Worm (Caenorhabditis elegans) whole organism, young adult: ENCODE results near the gene M05D6.1.

ENCODE experiments used
- D2030.7 ChIP-seq: fragments of 200-800 bp; sonication (Bioruptor generic); IDR thresholded peaks from 2 replicates; pipeline ENCODE4 v1.3.6; 2022; ENCODE audit warnings: missing genetic modification reagents, missing genetic modification characterization, missing compliant biosample characterization
- F22D6.2 ChIP-seq: sonication (generic microtip); optimal IDR thresholded peaks from 2 replicates; lab custom pipeline; 2016; ENCODE audit warnings: mild to moderate bottlenecking, missing genetic modification characterization, missing compliant biosample characterization
- F37B4.10 ChIP-seq: fragments of 200-800 bp; sonication (Bioruptor generic); IDR thresholded peaks from 2 replicates; pipeline ENCODE4 v1.3.6; 2022; ENCODE audit warnings: missing genetic modification characterization, missing compliant biosample characterization
- F49E8.2 ChIP-seq: sonication (generic microtip); optimal IDR thresholded peaks from 3 replicates; lab custom pipeline; 2017; ENCODE audit warnings: missing genetic modification characterization, mild to moderate bottlenecking, missing compliant biosample characterization, antibody characterized with exemption, moderate library complexity; ENCODE audit not compliant: insufficient read depth
- F52B5.7 ChIP-seq: sonication (generic microtip); optimal IDR thresholded peaks from 2 replicates; lab custom pipeline; 2016; ENCODE audit warnings: mild to moderate bottlenecking, missing genetic modification characterization, missing compliant biosample characterization
- F57C9.4 ChIP-seq: sonication (generic microtip); optimal IDR thresholded peaks from 2 replicates; lab custom pipeline; 2017; ENCODE audit warnings: mild to moderate bottlenecking, missing genetic modification characterization, missing compliant biosample characterization
- K11D2.4 ChIP-seq: fragments of 200-800 bp; sonication (Bioruptor generic); IDR thresholded peaks from 2 replicates; pipeline ENCODE4 v1.3.6; 2022; ENCODE audit warnings: missing genetic modification reagents, missing genetic modification characterization, missing compliant biosample characterization
- Y53G8AR.9 ChIP-seq: fragments of 200-800 bp; sonication (Bioruptor generic); conservative IDR thresholded peaks from 2 replicates; pipeline ENCODE4 v1.3.6; 2022; ENCODE audit warnings: missing genetic modification reagents, missing genetic modification characterization, missing compliant biosample characterization
- Y79H2A.3 ChIP-seq: fragments of 200-800 bp; sonication (Bioruptor generic); conservative IDR thresholded peaks from 2 replicates; pipeline ENCODE4 v1.3.6; 2022; ENCODE audit warnings: missing genetic modification reagents, missing genetic modification characterization, missing compliant biosample characterization
- aptf-2 ChIP-seq: fragments of 200-800 bp; sonication (Bioruptor generic); conservative IDR thresholded peaks from 2 replicates; pipeline ENCODE4 v1.3.6; 2022; ENCODE audit warnings: missing genetic modification reagents, missing genetic modification characterization, missing compliant biosample characterization
- athp-1 ChIP-seq: sonication (generic microtip); optimal IDR thresholded peaks from 2 replicates; lab custom pipeline; 2017; ENCODE audit warnings: mild to moderate bottlenecking, missing genetic modification characterization, missing compliant biosample characterization
- attf-3 ChIP-seq: fragments of 200-800 bp; sonication (Bioruptor generic); conservative IDR thresholded peaks from 2 replicates; pipeline ENCODE4 v1.3.6; 2022; ENCODE audit warnings: missing genetic modification reagents, missing genetic modification characterization, missing compliant biosample characterization
- attf-5 ChIP-seq: fragments of 200-800 bp; sonication (Bioruptor generic); optimal IDR thresholded peaks from 2 replicates; lab custom pipeline; 2018; ENCODE audit warnings: mild to moderate bottlenecking, missing genetic modification characterization, missing compliant biosample characterization
- attf-6 ChIP-seq: fragments of 200-800 bp; sonication (Bioruptor generic); IDR thresholded peaks from 2 replicates; pipeline ENCODE4 v1.3.6; 2022; ENCODE audit warnings: missing genetic modification reagents, missing genetic modification characterization, missing compliant biosample characterization
- cebp-1 ChIP-seq, 2 experiments: fragments of 200-800 bp in 1 of 2; sonication (Bioruptor generic) in 1 of 2; sonication (generic microtip) in 1 of 2; IDR thresholded peaks in 1 of 2; optimal IDR thresholded peaks in 1 of 2; 2 replicates each; pipeline versions ENCODE4 v1.3.6 to Lab custom; 2017 to 2022; ENCODE audit warnings: missing compliant biosample characterization in 2 of 2, missing genetic modification characterization in 2 of 2, mild to moderate bottlenecking in 1 of 2, missing genetic modification reagents in 1 of 2, moderate library complexity in 1 of 2
- ceh-58 ChIP-seq: fragments of 200-800 bp; sonication (Bioruptor generic); IDR thresholded peaks from 2 replicates; pipeline ENCODE4 v1.3.6; 2022; ENCODE audit warnings: missing genetic modification characterization, missing compliant biosample characterization
- ceh-91 ChIP-seq: fragments of 200-800 bp; sonication (Bioruptor generic); IDR thresholded peaks from 2 replicates; pipeline ENCODE4 v1.3.6; 2022; ENCODE audit warnings: missing genetic modification reagents, missing genetic modification characterization, missing compliant biosample characterization
- egl-44 ChIP-seq: fragments of 200-800 bp; sonication (Bioruptor generic); IDR thresholded peaks from 2 replicates; pipeline ENCODE4 v1.3.6; 2022; ENCODE audit warnings: missing genetic modification reagents, missing genetic modification characterization, missing compliant biosample characterization
- egrh-3 ChIP-seq: fragments of 200-800 bp; sonication (Bioruptor generic); IDR thresholded peaks from 2 replicates; pipeline ENCODE4 v1.3.6; 2022; ENCODE audit warnings: missing genetic modification reagents, missing genetic modification characterization, missing compliant biosample characterization
- ekl-4 ChIP-seq: fragments of 200-800 bp; sonication (Bioruptor generic); IDR thresholded peaks from 2 replicates; pipeline ENCODE4 v1.3.6; 2022; ENCODE audit warnings: missing genetic modification reagents, missing genetic modification characterization, missing compliant biosample characterization
- fkh-3 ChIP-seq: sonication (generic microtip); optimal IDR thresholded peaks from 2 replicates; lab custom pipeline; 2016; ENCODE audit warnings: mild to moderate bottlenecking, missing genetic modification characterization, missing compliant biosample characterization
- hrde-1 ChIP-seq: sonication (generic microtip); optimal IDR thresholded peaks from 2 replicates; lab custom pipeline; 2016; ENCODE audit warnings: missing genetic modification characterization, mild to moderate bottlenecking, missing compliant biosample characterization, moderate library complexity, missing genotype, missing genetic modification reagents, borderline replicate concordance
- let-607 ChIP-seq, 2 experiments: fragments of 200-800 bp in 1 of 2; sonication (Bioruptor generic) in 1 of 2; sonication (generic microtip) in 1 of 2; optimal IDR thresholded peaks; 2 replicates each; lab custom pipeline; 2016 to 2018; ENCODE audit warnings: mild to moderate bottlenecking in 2 of 2, missing compliant biosample characterization in 2 of 2, missing genetic modification characterization in 2 of 2, moderate library complexity in 2 of 2, missing genotype in 1 of 2
- lin-35 ChIP-seq, 3 experiments: fragments of 150-350 bp in 2 of 3; sonication (generic microtip) in 1 of 3; optimal IDR thresholded peaks; 2 replicates each; lab custom pipeline; 2014 to 2018; ENCODE audit warnings: missing biosample characterization in 3 of 3, missing genetic modification characterization in 3 of 3, missing genetic modification reagents in 3 of 3
- lin-40 ChIP-seq: sonication (generic microtip); optimal IDR thresholded peaks from 2 replicates; lab custom pipeline; 2016; ENCODE audit warnings: missing genetic modification characterization, mild to moderate bottlenecking, missing compliant biosample characterization, missing genotype, missing genetic modification reagents
- lir-1 ChIP-seq: fragments of 200-800 bp; sonication (Bioruptor generic); conservative IDR thresholded peaks from 2 replicates; pipeline ENCODE4 v1.3.6; 2022; ENCODE audit warnings: missing genetic modification reagents, missing genetic modification characterization, missing compliant biosample characterization
- lsl-1 ChIP-seq: fragments of 200-800 bp; sonication (Bioruptor generic); optimal IDR thresholded peaks from 2 replicates; lab custom pipeline; 2018; ENCODE audit warnings: mild to moderate bottlenecking, missing genetic modification characterization, moderate library complexity, missing compliant biosample characterization
- madf-10 ChIP-seq: sonication (generic microtip); optimal IDR thresholded peaks from 2 replicates; lab custom pipeline; 2016; ENCODE audit warnings: mild to moderate bottlenecking, missing genetic modification characterization, missing compliant biosample characterization
- madf-6 ChIP-seq: fragments of 200-800 bp; sonication (Bioruptor generic); IDR thresholded peaks from 2 replicates; pipeline ENCODE4 v1.3.6; 2022; ENCODE audit warnings: missing genetic modification reagents, missing genetic modification characterization, missing compliant biosample characterization
- mes-4 ChIP-seq: sonication (generic microtip); optimal IDR thresholded peaks from 2 replicates; lab custom pipeline; 2016; ENCODE audit warnings: missing genotype, missing genetic modification characterization, missing compliant biosample characterization
- nfya-1 ChIP-seq: sonication (generic microtip); optimal IDR thresholded peaks from 2 replicates; lab custom pipeline; 2017; ENCODE audit warnings: antibody characterized with exemption, missing compliant biosample characterization, missing genetic modification characterization, borderline replicate concordance; ENCODE audit not compliant: insufficient read depth
- nfya-2 ChIP-seq: fragments of 200-800 bp; sonication (Bioruptor generic); IDR thresholded peaks from 2 replicates; pipeline ENCODE4 v1.3.6; 2022; ENCODE audit warnings: missing genetic modification reagents, missing genetic modification characterization, missing compliant biosample characterization
- nhr-80 ChIP-seq: sonication (generic microtip); optimal IDR thresholded peaks from 2 replicates; lab custom pipeline; 2016; ENCODE audit warnings: missing genetic modification characterization, missing compliant biosample characterization
- pbrm-1 ChIP-seq: fragments of 200-800 bp; sonication (Bioruptor generic); IDR thresholded peaks from 2 replicates; pipeline ENCODE4 v1.3.6; 2022; ENCODE audit warnings: missing genetic modification reagents, missing genetic modification characterization, missing compliant biosample characterization
- rpc-1 ChIP-seq, 2 experiments: fragments of 150-350 bp in 1 of 2; sonication (generic microtip) in 1 of 2; optimal IDR thresholded peaks; 2 replicates each; lab custom pipeline; 2014 to 2018; ENCODE audit warnings: missing biosample characterization in 1 of 2, missing genetic modification characterization in 1 of 2, missing genetic modification reagents in 1 of 2, missing genotype in 1 of 2
- snpc-1.3 ChIP-seq: sonication (generic microtip); optimal IDR thresholded peaks from 2 replicates; lab custom pipeline; 2017; ENCODE audit warnings: missing genetic modification characterization, mild to moderate bottlenecking, missing compliant biosample characterization, antibody characterized with exemption, moderate library complexity, missing genotype, missing genetic modification reagents; ENCODE audit not compliant: insufficient read depth
- snpc-3.4 ChIP-seq: sonication (generic microtip); optimal IDR thresholded peaks from 2 replicates; lab custom pipeline; 2017; ENCODE audit warnings: missing genetic modification characterization, mild to moderate bottlenecking, missing compliant biosample characterization, antibody characterized with exemption, moderate library complexity, missing genotype, missing genetic modification reagents
- xnd-1 ChIP-seq: sonication (generic microtip); optimal IDR thresholded peaks from 2 replicates; lab custom pipeline; 2016; ENCODE audit warnings: missing genotype, missing genetic modification reagents, missing genetic modification characterization, missing compliant biosample characterization
- ztf-18 ChIP-seq: sonication (generic microtip); optimal IDR thresholded peaks from 2 replicates; lab custom pipeline; 2016; ENCODE audit warnings: missing genotype, mild to moderate bottlenecking, missing genetic modification characterization, missing compliant biosample characterization
- ztf-25 ChIP-seq: fragments of 200-800 bp; sonication (Bioruptor generic); IDR thresholded peaks from 2 replicates; pipeline ENCODE4 v1.3.6; 2022; ENCODE audit warnings: missing genetic modification reagents, missing genetic modification characterization, missing compliant biosample characterization
- ztf-3 ChIP-seq: fragments of 200-800 bp; sonication (Bioruptor generic); optimal IDR thresholded peaks from 2 replicates; lab custom pipeline; 2018; ENCODE audit warnings: mild to moderate bottlenecking, missing genetic modification characterization, missing compliant biosample characterization

Gene M05D6.1

ce11 chrII:8516783-8517182 is 41.6 kb upstream of the M05D6.1 start, which contains the start of gene rnh-2 (continued):
- TF ChIP-seq lsl-1 (GFP tag; lab: Kevin White, UChicago) (peak; percentile 89), ztf-25 (GFP tag; lab: Robert Waterston, UW) (peak; percentile 72; the same call in 1 of the 2 replicates), snpc-3.4 (tag; lab: Kevin White, UChicago) (peak; percentile 35), let-607 (tag; optimal IDR thresholded peaks at IDR 0.05; lab: Kevin White, UChicago) (no peak), attf-5 (GFP tag; lab: Kevin White, UChicago) (peak; percentile 87), lin-35 (GFP tag; optimal IDR thresholded peaks at IDR 0.05; lab: Kevin White, UChicago) (peak in 1 of 3 experiments; percentile 58), lir-1 (GFP tag; lab: Robert Waterston, UW) (0 out of 2 replicates have a peak, but pooled peaks have one; percentile 36), Y79H2A.3 (GFP tag; lab: Robert Waterston, UW) (no peak), fkh-3 (tag; lab: Kevin White, UChicago) (no peak), cebp-1 (GFP tag; IDR thresholded peaks at IDR 0.05; lab: Robert Waterston, UW) (no peak), cebp-1 (tag; optimal IDR thresholded peaks at IDR 0.05; lab: Kevin White, UChicago) (peak; percentile 50), nfya-2 (GFP tag; lab: Robert Waterston, UW) (no peak), attf-3 (GFP tag; lab: Robert Waterston, UW) (0 out of 2 replicates have a peak, but pooled peaks have one; percentile 15), F22D6.2 (tag; lab: Kevin White, UChicago) (no peak), madf-10 (tag; lab: Kevin White, UChicago) (peak; percentile 49), aptf-2 (0 out of 2 replicates have a peak, but pooled peaks have one; percentile 34), lin-40 (tag; lab: Kevin White, UChicago) (peak; percentile 36), ceh-58 (no peak), ceh-91 (GFP tag; lab: Robert Waterston, UW) (peak; percentile 68), F52B5.7 (no peak), K11D2.4 (GFP tag; lab: Robert Waterston, UW) (0 out of 2 replicates have a peak, but pooled peaks have one; percentile 23), ztf-18 (peak; percentile 57), madf-6 (GFP tag; lab: Robert Waterston, UW) (peak; percentile 87), xnd-1 (tag; lab: Kevin White, UChicago) (peak; percentile 37), Y53G8AR.9 (GFP tag; lab: Robert Waterston, UW) (no peak)

DNA sequence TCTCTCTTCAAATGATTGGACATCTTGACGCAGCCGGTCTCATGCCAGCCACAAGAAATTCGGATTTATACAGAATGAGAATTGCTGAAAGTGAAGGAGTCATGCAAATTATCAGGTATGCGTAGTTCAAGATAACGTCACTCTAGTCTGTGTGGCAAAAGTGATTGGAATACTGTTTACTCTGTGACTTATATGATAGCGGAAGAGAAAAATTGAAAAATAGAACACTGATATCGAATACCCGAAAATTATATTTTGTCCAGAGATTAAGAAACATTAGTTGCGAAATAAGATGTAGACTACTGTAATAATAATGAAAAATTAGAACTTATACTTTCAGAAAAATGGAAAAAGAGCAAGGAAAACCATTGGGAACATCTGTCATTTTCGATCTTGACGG is 40.3 kb upstream of the M05D6.1 start:
- TF ChIP-seq nhr-80 (tag; lab: Kevin White, UChicago), result peak; percentile 56
- no peak for TF ChIP-seq nfya-1 (tag; lab: Kevin White, UChicago)
- TF ChIP-seq cebp-1 (GFP tag; IDR thresholded peaks at IDR 0.05; lab: Robert Waterston, UW), result no peak
- peak; percentile 59 for TF ChIP-seq cebp-1 (tag; optimal IDR thresholded peaks at IDR 0.05; lab: Kevin White, UChicago)

DNA sequence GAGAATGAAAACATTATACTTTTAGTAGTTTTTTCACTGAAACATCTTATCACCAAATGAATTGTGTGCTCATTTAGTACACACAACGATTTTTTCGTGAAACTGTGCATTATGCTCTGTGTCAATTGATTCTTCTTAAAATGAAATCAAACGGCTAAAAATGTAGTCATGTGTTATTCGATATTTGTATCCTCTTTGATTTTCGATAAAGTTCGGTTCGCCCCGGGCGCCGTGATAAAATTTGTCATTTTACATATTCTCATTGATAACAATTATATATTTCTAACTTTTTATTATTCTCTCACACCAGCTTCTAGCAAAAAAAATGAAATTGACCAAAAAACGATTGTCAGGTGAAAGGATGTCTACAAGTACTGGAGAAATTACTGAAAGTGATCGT is 39.5 kb upstream of the M05D6.1 start, which contains the start of gene ctg-2:
ctg-2 (plus strand) TSS at position 326 of the 400 bp plus-strand sequence.
- peak; percentile 78 for TF ChIP-seq nhr-80 (tag; lab: Kevin White, UChicago)
- no peak for TF ChIP-seq F57C9.4 (tag; lab: Kevin White, UChicago)

DNA sequence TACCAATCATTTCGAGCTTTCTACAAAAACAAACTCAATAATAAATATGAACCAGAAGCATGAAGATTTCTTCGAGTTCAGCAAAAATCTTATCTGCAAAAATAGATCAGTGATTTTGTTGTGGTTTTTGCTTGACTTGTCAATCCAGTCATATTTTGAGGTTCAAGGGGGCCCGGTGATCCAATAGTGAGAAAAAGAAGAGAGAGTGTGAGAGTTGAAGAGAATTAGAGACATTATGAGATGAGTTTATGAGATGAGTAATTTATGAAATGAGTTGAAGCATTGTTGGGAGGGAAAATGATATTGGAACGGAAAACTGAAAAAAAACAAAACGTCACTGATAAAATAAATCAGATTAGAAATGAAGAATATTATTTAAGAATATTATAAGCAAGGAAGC is 33.8 kb upstream of the M05D6.1 start, which contains the start of gene T13H5.1:
T13H5.1 (minus strand) TSS at position 101 of the 400 bp plus-strand sequence.
- TF ChIP-seq Y53G8AR.9 (GFP tag; lab: Robert Waterston, UW) (no peak), F49E8.2 (tag; lab: Kevin White, UChicago) (no peak), attf-6 (no peak), snpc-1.3 (tag; lab: Kevin White, UChicago) (no peak), athp-1 (no peak), ekl-4 (GFP tag; lab: Robert Waterston, UW) (no peak), pbrm-1 (no peak), rpc-1 (optimal IDR thresholded peaks at IDR 0.05; lab: Kevin White, UChicago) (no peak), rpc-1 (tag; optimal IDR thresholded peaks at IDR 0.05; lab: Kevin White, UChicago) (no peak), F37B4.10 (no peak), ztf-18 (no peak), ztf-3 (no peak), egrh-3 (no peak), egl-44 (GFP tag; lab: Robert Waterston, UW) (no peak), D2030.7 (no peak), hrde-1 (tag; lab: Kevin White, UChicago) (no peak), mes-4 (tag; lab: Kevin White, UChicago) (no peak)
